Fruit fly (Drosophila melanogaster) whole organism, adult: ENCODE data around the gene eIF5B.

ENCODE experiments used
- CG5204 ChIP-seq: fragments of 200-800 bp; sonication (Bioruptor generic); optimal IDR thresholded peaks from 2 replicates; lab custom pipeline; 2016; ENCODE audit warnings: missing biosample characterization, missing genetic modification characterization
- bab1 ChIP-seq: fragments of 200-800 bp; sonication (Bioruptor generic); optimal IDR thresholded peaks from 3 replicates; lab custom pipeline; 2019; ENCODE audit warnings: missing biosample characterization, mild to moderate bottlenecking, missing genetic modification characterization, moderate library complexity

- TF ChIP-seq bab1 (no peak), CG5204 (no peak)
Observed at dm6 chr3L:3440116-3440515, 20.7 kb downstream of the eIF5B start.
